Worm (Caenorhabditis elegans) whole organism, young adult: ENCODE measurements around the gene algn-1.

Source experiments
- F33H1.4 ChIP-seq: fragments of 200-800 bp; sonication (Bioruptor generic); IDR thresholded peaks from 2 replicates; pipeline ENCODE4 v1.3.6; 2022; ENCODE audit warnings: missing genetic modification reagents, missing genetic modification characterization, missing compliant biosample characterization
- F49E8.2 ChIP-seq: sonication (generic microtip); optimal IDR thresholded peaks from 3 replicates; lab custom pipeline; 2017; ENCODE audit warnings: missing genetic modification characterization, mild to moderate bottlenecking, missing compliant biosample characterization, antibody characterized with exemption, moderate library complexity; ENCODE audit not compliant: insufficient read depth
- F52B5.7 ChIP-seq: sonication (generic microtip); optimal IDR thresholded peaks from 2 replicates; lab custom pipeline; 2016; ENCODE audit warnings: mild to moderate bottlenecking, missing genetic modification characterization, missing compliant biosample characterization
- Y53G8AR.9 ChIP-seq: fragments of 200-800 bp; sonication (Bioruptor generic); conservative IDR thresholded peaks from 2 replicates; pipeline ENCODE4 v1.3.6; 2022; ENCODE audit warnings: missing genetic modification reagents, missing genetic modification characterization, missing compliant biosample characterization
- ceh-58 ChIP-seq: fragments of 200-800 bp; sonication (Bioruptor generic); IDR thresholded peaks from 2 replicates; pipeline ENCODE4 v1.3.6; 2022; ENCODE audit warnings: missing genetic modification characterization, missing compliant biosample characterization
- ceh-91 ChIP-seq: fragments of 200-800 bp; sonication (Bioruptor generic); IDR thresholded peaks from 2 replicates; pipeline ENCODE4 v1.3.6; 2022; ENCODE audit warnings: missing genetic modification reagents, missing genetic modification characterization, missing compliant biosample characterization
- ekl-4 ChIP-seq: fragments of 200-800 bp; sonication (Bioruptor generic); IDR thresholded peaks from 2 replicates; pipeline ENCODE4 v1.3.6; 2022; ENCODE audit warnings: missing genetic modification reagents, missing genetic modification characterization, missing compliant biosample characterization
- mcd-1 ChIP-seq: fragments of 200-800 bp; sonication (Bioruptor generic); IDR thresholded peaks from 2 replicates; pipeline ENCODE4 v1.3.6; 2022; ENCODE audit warnings: missing genetic modification reagents, missing genetic modification characterization, missing compliant biosample characterization
- nhr-90 ChIP-seq: sonication (generic microtip); optimal IDR thresholded peaks from 2 replicates; lab custom pipeline; 2016; ENCODE audit warnings: missing genotype, mild to moderate bottlenecking, missing genetic modification characterization, missing compliant biosample characterization
- pha-4 ChIP-seq: fragments of 150-350 bp; sonication (generic microtip); optimal IDR thresholded peaks from 2 replicates; lab custom pipeline; 2014; ENCODE audit warnings: missing biosample characterization, missing genetic modification reagents, missing genetic modification characterization
- snpc-1.3 ChIP-seq: sonication (generic microtip); optimal IDR thresholded peaks from 2 replicates; lab custom pipeline; 2017; ENCODE audit warnings: missing genetic modification characterization, mild to moderate bottlenecking, missing compliant biosample characterization, antibody characterized with exemption, moderate library complexity, missing genotype, missing genetic modification reagents; ENCODE audit not compliant: insufficient read depth
- unc-130 ChIP-seq: sonication (generic microtip); optimal IDR thresholded peaks from 2 replicates; lab custom pipeline; 2016; ENCODE audit warnings: missing genetic modification reagents, missing genetic modification characterization, missing compliant biosample characterization

DNA sequence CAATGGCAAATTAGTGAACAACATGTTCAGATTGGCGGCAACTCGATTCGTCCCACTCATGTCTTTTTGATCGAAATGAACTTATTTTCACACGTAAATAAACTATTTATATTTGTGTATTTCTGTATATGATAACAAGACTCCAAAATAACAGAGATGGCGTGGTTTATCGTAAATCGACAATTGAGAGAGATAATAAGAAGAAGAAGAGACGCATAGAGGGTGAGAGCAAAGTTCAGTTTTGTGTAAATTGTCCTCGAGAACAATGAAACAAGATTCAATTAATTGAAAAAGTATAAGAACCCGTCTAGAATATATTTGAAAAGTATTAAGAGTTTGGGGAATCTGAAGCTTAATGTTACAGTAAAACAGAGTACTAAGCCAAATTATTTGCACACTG is 48.5 kb upstream of the algn-1 start:
- TF ChIP-seq F52B5.7 (tag; lab: Kevin White, UChicago) (no peak), ceh-91 (no peak), mcd-1 (GFP tag; lab: Robert Waterston, UW) (no peak), Y53G8AR.9 (no peak), snpc-1.3 (tag; lab: Kevin White, UChicago) (no peak), ceh-58 (no peak), pha-4 (tag; lab: Kevin White, UChicago) (no peak), unc-130 (GFP tag; lab: Kevin White, UChicago) (no peak), nhr-90 (no peak), F49E8.2 (no peak), F33H1.4 (GFP tag; lab: Robert Waterston, UW) (no peak), ekl-4 (GFP tag; lab: Robert Waterston, UW) (no peak)
